Worm (Caenorhabditis elegans) whole organism, L1 larva: ENCODE data around the gene F11D11.3.

Source experiments
- ama-1 ChIP-seq: fragments of 150-350 bp; optimal IDR thresholded peaks from 2 replicates; lab custom pipeline; 2014
- ceh-82 ChIP-seq, 3 experiments: fragments of 150-350 bp in 1 of 3; sonication (generic microtip) in 2 of 3; optimal IDR thresholded peaks; 2 replicates each; lab custom pipeline; 2014 to 2017; ENCODE audit warnings: missing biosample characterization in 3 of 3, missing genetic modification characterization in 3 of 3
- elt-3 ChIP-seq, 6 experiments: fragments of 150-350 bp in 1 of 6; sonication (generic microtip); optimal IDR thresholded peaks; 2 replicates each; lab custom pipeline; 2017 to 2018; ENCODE audit warnings: missing biosample characterization in 6 of 6, missing genetic modification characterization in 6 of 6, inconsistent platforms in 1 of 6
- fkh-8 ChIP-seq: sonication (generic microtip); optimal IDR thresholded peaks from 2 replicates; lab custom pipeline; 2016; ENCODE audit warnings: mild to moderate bottlenecking, missing genetic modification characterization, missing compliant biosample characterization
- fos-1 ChIP-seq: fragments of 150-350 bp; optimal IDR thresholded peaks from 2 replicates; lab custom pipeline; 2014; ENCODE audit warnings: missing biosample characterization, missing genetic modification characterization
- isw-1 ChIP-seq: fragments of 200-800 bp; sonication (Bioruptor generic); IDR thresholded peaks from 2 replicates; pipeline ENCODE4 v1.3.6; 2022; ENCODE audit warnings: missing genetic modification characterization, missing compliant biosample characterization
- lin-13 ChIP-seq: fragments of 150-350 bp; optimal IDR thresholded peaks from 2 replicates; lab custom pipeline; 2014; ENCODE audit warnings: missing biosample characterization, missing genetic modification reagents, missing genetic modification characterization
- lin-35 ChIP-seq, 2 experiments: fragments of 150-350 bp; optimal IDR thresholded peaks; 2 replicates each; lab custom pipeline; 2014; ENCODE audit warnings: missing biosample characterization in 2 of 2, missing genetic modification characterization in 2 of 2, missing genetic modification reagents in 2 of 2
- lin-39 ChIP-seq: fragments of 150-350 bp; optimal IDR thresholded peaks from 2 replicates; lab custom pipeline; 2014; ENCODE audit warnings: missing biosample characterization, missing genetic modification reagents, missing genetic modification characterization
- mef-2 ChIP-seq: fragments of 150-350 bp; optimal IDR thresholded peaks from 2 replicates; lab custom pipeline; 2014; ENCODE audit warnings: missing biosample characterization, missing genetic modification characterization
- nhr-12 ChIP-seq: sonication (generic microtip); optimal IDR thresholded peaks from 2 replicates; lab custom pipeline; 2017; ENCODE audit warnings: missing biosample characterization, missing genetic modification characterization
- nhr-77 ChIP-seq: fragments of 150-350 bp; optimal IDR thresholded peaks from 2 replicates; lab custom pipeline; 2014; ENCODE audit warnings: missing biosample characterization, missing genetic modification characterization
- skn-1 ChIP-seq: fragments of 150-350 bp; optimal IDR thresholded peaks from 2 replicates; lab custom pipeline; 2014; ENCODE audit warnings: missing biosample characterization, missing genetic modification characterization
- unc-86 ChIP-seq: sonication (generic microtip); optimal IDR thresholded peaks from 2 replicates; lab custom pipeline; 2016; ENCODE audit warnings: missing genetic modification characterization, missing compliant biosample characterization

ce11 chrV:18761078-18761477 is 1.0 kb upstream of the F11D11.3 start, which contains the start of gene F11D11.4:
- TF ChIP-seq lin-39 (tag; lab: Kevin White, UChicago) (no peak), unc-86 (tag; lab: Kevin White, UChicago) (no peak), fos-1 (tag; lab: Kevin White, UChicago) (no peak), mef-2 (tag; lab: Kevin White, UChicago) (no peak), lin-13 (no peak), elt-3 (tag; optimal IDR thresholded peaks at IDR 0.05; lab: Kevin White, UChicago) (no peak), skn-1 (tag; lab: Kevin White, UChicago) (no peak), nhr-12 (tag; lab: Kevin White, UChicago) (no peak), nhr-77 (tag; lab: Kevin White, UChicago) (no peak), lin-35 (GFP tag; optimal IDR thresholded peaks at IDR 0.05; lab: Kevin White, UChicago) (no peak), ceh-82 (tag; optimal IDR thresholded peaks at IDR 0.05; lab: Kevin White, UChicago) (no peak), ama-1 (lab: Kevin White, UChicago) (no peak), fkh-8 (no peak), isw-1 (GFP tag; lab: Robert Waterston, UW) (no peak)
